Worm (Caenorhabditis elegans) whole organism, L4 larva: Measurements from ENCODE around the gene npa-1.
A peak's percentile ranks its signal among the peaks of the same experiment; 100 is the strongest.

Experiments used
- ZK337.2 ChIP-seq: fragments of 200-800 bp; sonication (Bioruptor generic); IDR thresholded peaks from 2 replicates; pipeline ENCODE4 v1.3.6; 2022; ENCODE audit warnings: missing genetic modification reagents, missing genetic modification characterization, missing compliant biosample characterization
- aha-1 ChIP-seq: fragments of 150-350 bp; peaks from one replicate; lab custom pipeline; 2014; ENCODE audit warnings: missing biosample characterization, missing genetic modification characterization
- ceh-62 ChIP-seq: sonication (generic microtip); optimal IDR thresholded peaks from 2 replicates; lab custom pipeline; 2017; ENCODE audit warnings: missing biosample characterization, missing genetic modification characterization
- ceh-82 ChIP-seq: sonication (generic microtip); optimal IDR thresholded peaks from 2 replicates; lab custom pipeline; 2017; ENCODE audit warnings: missing biosample characterization, missing genetic modification characterization
- daf-16 ChIP-seq, 3 experiments: sonication (generic microtip); optimal IDR thresholded peaks; 2 replicates each; lab custom pipeline; 2016 to 2017; ENCODE audit warnings: missing genetic modification characterization in 3 of 3, missing genetic modification reagents in 3 of 3, mild to moderate bottlenecking in 2 of 3, missing compliant biosample characterization in 2 of 3, missing biosample characterization in 1 of 3, moderate library complexity in 1 of 3
- daf-19 ChIP-seq: fragments of 200-800 bp; sonication (Bioruptor generic); conservative IDR thresholded peaks from 2 replicates; pipeline ENCODE4 v1.3.6; 2022; ENCODE audit warnings: missing genetic modification characterization, missing compliant biosample characterization
- daf-8 ChIP-seq: fragments of 200-800 bp; sonication (Bioruptor generic); IDR thresholded peaks from 2 replicates; pipeline ENCODE4 v1.3.6; 2022; ENCODE audit warnings: missing genetic modification characterization, missing compliant biosample characterization
- dmd-9 ChIP-seq: fragments of 200-800 bp; sonication (Bioruptor generic); IDR thresholded peaks from 2 replicates; pipeline ENCODE4 v1.3.6; 2022; ENCODE audit warnings: missing genetic modification reagents, missing genetic modification characterization, missing compliant biosample characterization
- dpl-1 ChIP-seq: fragments of 150-350 bp; optimal IDR thresholded peaks from 2 replicates; lab custom pipeline; 2014; ENCODE audit warnings: missing biosample characterization, missing genetic modification reagents, missing genetic modification characterization
- duxl-1 ChIP-seq: sonication (generic microtip); optimal IDR thresholded peaks from 2 replicates; lab custom pipeline; 2016; ENCODE audit warnings: mild to moderate bottlenecking, missing genetic modification characterization, moderate library complexity, missing compliant biosample characterization; ENCODE audit not compliant: poor library complexity
- dve-1 ChIP-seq: sonication (generic microtip); optimal IDR thresholded peaks from 2 replicates; lab custom pipeline; 2017; ENCODE audit warnings: antibody characterized with exemption, mild to moderate bottlenecking, missing genetic modification characterization, missing compliant biosample characterization; ENCODE audit not compliant: insufficient read depth
- egl-43 ChIP-seq: fragments of 200-800 bp; sonication (Bioruptor generic); IDR thresholded peaks from 2 replicates; pipeline ENCODE4 v1.3.6; 2022; ENCODE audit warnings: missing genetic modification reagents, missing genetic modification characterization, missing compliant biosample characterization
- fos-1 ChIP-seq: fragments of 150-350 bp; optimal IDR thresholded peaks from 2 replicates; lab custom pipeline; 2014; ENCODE audit warnings: missing biosample characterization, missing genetic modification characterization
- hif-1 ChIP-seq, 2 experiments: sonication (generic microtip); optimal IDR thresholded peaks; 2 replicates each; lab custom pipeline; 2016 to 2017; ENCODE audit warnings: missing compliant biosample characterization in 2 of 2, missing genetic modification characterization in 2 of 2, missing genetic modification reagents in 2 of 2, missing genotype in 2 of 2, mild to moderate bottlenecking in 1 of 2
- hlh-11 ChIP-seq: fragments of 200-800 bp; sonication (Bioruptor generic); optimal IDR thresholded peaks from 2 replicates; lab custom pipeline; 2018; ENCODE audit warnings: mild to moderate bottlenecking, missing genetic modification characterization, missing compliant biosample characterization
- hlh-30 ChIP-seq: sonication (generic microtip); optimal IDR thresholded peaks from 2 replicates; lab custom pipeline; 2017; ENCODE audit warnings: antibody characterized with exemption, mild to moderate bottlenecking, missing genetic modification characterization, missing compliant biosample characterization; ENCODE audit not compliant: insufficient read depth
- lin-38 ChIP-seq: fragments of 200-800 bp; sonication (Bioruptor generic); IDR thresholded peaks from 2 replicates; pipeline ENCODE4 v1.3.6; 2022; ENCODE audit warnings: missing genetic modification reagents, missing genetic modification characterization, missing compliant biosample characterization
- lsy-2 ChIP-seq, 2 experiments: fragments of 150-350 bp in 1 of 2; sonication (generic microtip) in 1 of 2; optimal IDR thresholded peaks; 2 replicates each; lab custom pipeline; 2014 to 2017; ENCODE audit warnings: missing biosample characterization in 2 of 2, missing genetic modification characterization in 2 of 2
- madf-5 ChIP-seq, 2 experiments: fragments of 200-800 bp; sonication (Bioruptor generic); IDR thresholded peaks; 2 replicates each; pipeline ENCODE4 v1.3.6; 2022; ENCODE audit warnings: missing compliant biosample characterization in 2 of 2, missing genetic modification characterization in 2 of 2
- mep-1 ChIP-seq: fragments of 150-350 bp; sonication (generic microtip); optimal IDR thresholded peaks from 3 replicates; lab custom pipeline; 2014; ENCODE audit warnings: missing biosample characterization, missing genetic modification characterization
- mes-2 ChIP-seq: sonication (generic microtip); optimal IDR thresholded peaks from 2 replicates; lab custom pipeline; 2016; ENCODE audit warnings: missing genotype, mild to moderate bottlenecking, missing genetic modification characterization, missing compliant biosample characterization; ENCODE audit not compliant: poor library complexity, severe bottlenecking
- mxl-2 ChIP-seq: fragments of 200-800 bp; sonication (Bioruptor generic); conservative IDR thresholded peaks from 2 replicates; pipeline ENCODE4 v1.3.6; 2022; ENCODE audit warnings: missing genetic modification reagents, missing genetic modification characterization, missing compliant biosample characterization
- nhr-102 ChIP-seq: sonication (generic microtip); optimal IDR thresholded peaks from 2 replicates; lab custom pipeline; 2016; ENCODE audit warnings: mild to moderate bottlenecking, missing genetic modification characterization, moderate library complexity, missing compliant biosample characterization
- nhr-11 ChIP-seq: fragments of 150-350 bp; optimal IDR thresholded peaks from 2 replicates; lab custom pipeline; 2014; ENCODE audit warnings: missing biosample characterization, missing genetic modification characterization
- nhr-237 ChIP-seq: sonication (generic microtip); optimal IDR thresholded peaks from 2 replicates; lab custom pipeline; 2017; ENCODE audit warnings: missing biosample characterization, missing genetic modification characterization
- nhr-28 ChIP-seq: fragments of 150-350 bp; optimal IDR thresholded peaks from 2 replicates; lab custom pipeline; 2014; ENCODE audit warnings: missing biosample characterization, missing genetic modification characterization
- nhr-76 ChIP-seq: fragments of 150-350 bp; optimal IDR thresholded peaks from 2 replicates; lab custom pipeline; 2014; ENCODE audit warnings: missing biosample characterization, missing genetic modification characterization
- nhr-77 ChIP-seq: fragments of 150-350 bp; optimal IDR thresholded peaks from 2 replicates; lab custom pipeline; 2014; ENCODE audit warnings: missing biosample characterization, missing genetic modification characterization
- rbr-2 ChIP-seq: sonication (generic microtip); optimal IDR thresholded peaks from 2 replicates; lab custom pipeline; 2016; ENCODE audit warnings: missing genotype, missing genetic modification characterization, missing compliant biosample characterization
- sdz-12 ChIP-seq: fragments of 200-800 bp; sonication (Bioruptor generic); optimal IDR thresholded peaks from 2 replicates; lab custom pipeline; 2018; ENCODE audit warnings: mild to moderate bottlenecking, missing genetic modification characterization, missing compliant biosample characterization
- snpc-4 ChIP-seq: fragments of 150-350 bp; optimal IDR thresholded peaks from 2 replicates; lab custom pipeline; 2014; ENCODE audit warnings: missing biosample characterization, missing genetic modification characterization
- tra-1 ChIP-seq: fragments of 200-800 bp; sonication (Bioruptor generic); IDR thresholded peaks from 2 replicates; pipeline ENCODE4 v1.3.6; 2022; ENCODE audit warnings: missing genetic modification reagents, missing genetic modification characterization, missing compliant biosample characterization
- unc-130 ChIP-seq: sonication (generic microtip); optimal IDR thresholded peaks from 2 replicates; lab custom pipeline; 2016; ENCODE audit warnings: missing genetic modification reagents, missing genetic modification characterization, missing compliant biosample characterization
- unc-62 ChIP-seq, 3 experiments: fragments of 150-350 bp in 1 of 3; sonication (generic microtip); optimal IDR thresholded peaks in 2 of 3; peaks in 1 of 3; 1 replicate in 1 of 3; 2 replicates in 2 of 3; lab custom pipeline; 2014 to 2017; ENCODE audit warnings: missing biosample characterization in 3 of 3, missing genetic modification characterization in 3 of 3, missing genetic modification reagents in 3 of 3, missing genotype in 1 of 3
- ztf-7 ChIP-seq: fragments of 150-350 bp; optimal IDR thresholded peaks from 2 replicates; lab custom pipeline; 2014; ENCODE audit warnings: missing biosample characterization, missing genetic modification characterization

The npa-1 gene

ce11 chrV:7076161-7076560, 574 bp downstream of the npa-1 start:
- TF ChIP-seq ztf-7 (tag; lab: Kevin White, UChicago) (no peak), dve-1 (tag; lab: Kevin White, UChicago) (peak; percentile 60), tra-1 (GFP tag; lab: Robert Waterston, UW) (peak; percentile 22; the same call in 1 of the 2 replicates), mes-2 (tag; lab: Kevin White, UChicago) (peak; percentile 41), hlh-30 (tag; lab: Kevin White, UChicago) (peak; percentile 34), hlh-11 (tag; lab: Kevin White, UChicago) (peak; percentile 20), nhr-77 (tag; lab: Kevin White, UChicago) (peak; percentile 33), nhr-28 (tag; lab: Kevin White, UChicago) (peak; percentile 98), nhr-11 (tag; lab: Kevin White, UChicago) (no peak), ceh-82 (tag; lab: Kevin White, UChicago) (no peak), nhr-237 (tag; lab: Kevin White, UChicago) (no peak), egl-43 (GFP tag; lab: Robert Waterston, UW) (no peak), aha-1 (tag; lab: Kevin White, UChicago) (peak; percentile 91), daf-16 (GFP tag; optimal IDR thresholded peaks at IDR 0.05; lab: Kevin White, UChicago) (no peak), daf-16 (tag; optimal IDR thresholded peaks at IDR 0.05; lab: Kevin White, UChicago) (peak; percentile 87), ZK337.2 (GFP tag; lab: Robert Waterston, UW) (no peak), hif-1 (tag; optimal IDR thresholded peaks at IDR 0.05; lab: Kevin White, UChicago) (peak in 1 of 2 experiments; percentile 25), daf-19 (GFP tag; lab: Robert Waterston, UW) (no peak), dmd-9 (GFP tag; lab: Robert Waterston, UW) (no peak), unc-62 (GFP tag; optimal IDR thresholded peaks at IDR 0.05 in 1 of 2; lab: Kevin White, UChicago) (peak in 1 of 2 experiments; percentile 26), unc-62 (tag; optimal IDR thresholded peaks at IDR 0.05; lab: Kevin White, UChicago) (no peak)

- TF ChIP-seq aha-1 (tag; lab: Kevin White, UChicago) (peak; percentile 87), fos-1 (tag; lab: Kevin White, UChicago) (no peak), nhr-11 (tag; lab: Kevin White, UChicago) (no peak), unc-62 (GFP tag; optimal IDR thresholded peaks at IDR 0.05 in 1 of 2; lab: Kevin White, UChicago) (peak in 1 of 2 experiments; percentile 76), unc-62 (tag; optimal IDR thresholded peaks at IDR 0.05; lab: Kevin White, UChicago) (no peak)
Measured at ce11 chrV:7078765-7079164, 3.2 kb downstream of the npa-1 start.

ce11 chrV:7079388-7079787, 3.8 kb downstream of the npa-1 start:
- TF ChIP-seq aha-1 (tag; lab: Kevin White, UChicago), result peak; percentile 93
- TF ChIP-seq daf-8 (GFP tag; lab: Robert Waterston, UW), result no peak
- TF ChIP-seq hlh-11 (tag; lab: Kevin White, UChicago), result peak; percentile 0
- TF ChIP-seq, all 104 proteins: peak for 2

ce11 chrV:7084612-7085139, 9.1 kb downstream of the npa-1 start, which contains the start of gene mys-1:
Gene mys-1 (minus strand): TSS chrV:7084662.
- TF ChIP-seq nhr-76 (tag; lab: Kevin White, UChicago) (no peak), mes-2 (tag; lab: Kevin White, UChicago) (peak; percentile 98), lin-38 (GFP tag; lab: Robert Waterston, UW) (peak; percentile 46), hlh-30 (tag; lab: Kevin White, UChicago) (peak; percentile 29), madf-5 (GFP tag; IDR thresholded peaks at IDR 0.05; lab: Robert Waterston, UW) (no peak), ZK337.2 (GFP tag; lab: Robert Waterston, UW) (peak; percentile 66; the same call in 1 of the 2 replicates), rbr-2 (tag; lab: Kevin White, UChicago) (peak; percentile 30), lsy-2 (tag; optimal IDR thresholded peaks at IDR 0.05; lab: Kevin White, UChicago) (peak in 1 of 2 experiments; percentile 67), mep-1 (peak; percentile 18), ceh-62 (tag; lab: Kevin White, UChicago) (no peak), nhr-102 (tag; lab: Kevin White, UChicago) (peak; percentile 34), unc-130 (GFP tag; lab: Kevin White, UChicago) (peak; percentile 76), snpc-4 (tag; lab: Kevin White, UChicago) (no peak), dmd-9 (GFP tag; lab: Robert Waterston, UW) (peak; percentile 66; the same call in 1 of the 2 replicates), duxl-1 (peak; percentile 76), sdz-12 (no peak), hif-1 (tag; optimal IDR thresholded peaks at IDR 0.05; lab: Kevin White, UChicago) (peak in 1 of 2 experiments; percentile 69), dpl-1 (GFP tag; lab: Kevin White, UChicago) (peak; percentile 93), dve-1 (tag; lab: Kevin White, UChicago) (peak; percentile 10), daf-16 (GFP tag; optimal IDR thresholded peaks at IDR 0.05; lab: Kevin White, UChicago) (no peak), daf-16 (tag; optimal IDR thresholded peaks at IDR 0.05; lab: Kevin White, UChicago) (peak; percentile 10), mxl-2 (GFP tag; lab: Robert Waterston, UW) (no peak)
